Fruit fly (Drosophila melanogaster) whole organism, embryonic: ENCODE measurements around the gene CG32026.

Source experiments
- Antp ChIP-seq: fragments of 200-800 bp; sonication (Bioruptor generic); optimal IDR thresholded peaks from 3 replicates; lab custom pipeline; 2016; ENCODE audit warnings: missing biosample characterization, missing genetic modification characterization
- CG10565 ChIP-seq: fragments of 200-800 bp; sonication (Bioruptor generic); optimal IDR thresholded peaks from 3 replicates; lab custom pipeline; 2016; ENCODE audit warnings: missing biosample characterization, mild to moderate bottlenecking, missing genetic modification characterization
- CG12744 ChIP-seq: fragments of 200-800 bp; sonication (Bioruptor generic); optimal IDR thresholded peaks from 2 replicates; lab custom pipeline; 2016; ENCODE audit warnings: missing biosample characterization, missing genetic modification characterization
- CG13624 ChIP-seq: fragments of 200-800 bp; sonication (Bioruptor generic); optimal IDR thresholded peaks from 2 replicates; lab custom pipeline; 2016; ENCODE audit warnings: missing biosample characterization, missing genetic modification characterization
- CG32767 ChIP-seq: fragments of 200-800 bp; sonication (Bioruptor generic); IDR thresholded peaks from 2 replicates; pipeline ENCODE4 v1.3.6; 2022; ENCODE audit warnings: missing biosample characterization, missing genetic modification characterization
- CG6272 ChIP-seq: fragments of 200-800 bp; sonication (Bioruptor generic); IDR thresholded peaks from 2 replicates; pipeline ENCODE4 v1.3.6; 2022; ENCODE audit warnings: missing biosample characterization, missing genetic modification characterization
- Doc3 ChIP-seq: fragments of 200-800 bp; sonication (Bioruptor generic); IDR thresholded peaks from 3 replicates; pipeline ENCODE4 v1.3.6; 2022; ENCODE audit warnings: missing biosample characterization, missing genetic modification characterization; ENCODE audit not compliant: partially characterized antibody
- E2f2 ChIP-seq: fragments of 200-800 bp; sonication (Bioruptor generic); IDR thresholded peaks from 2 replicates; pipeline ENCODE4 v1.3.6; 2022; ENCODE audit warnings: missing biosample characterization, missing genetic modification characterization
- az2 ChIP-seq: fragments of 200-800 bp; sonication (Bioruptor generic); optimal IDR thresholded peaks from 3 replicates; lab custom pipeline; 2016; ENCODE audit warnings: missing biosample characterization, missing genetic modification characterization
- chn ChIP-seq: fragments of 200-800 bp; sonication (Bioruptor generic); optimal IDR thresholded peaks from 2 replicates; lab custom pipeline; 2016; ENCODE audit warnings: missing biosample characterization, missing genetic modification characterization
- kah ChIP-seq: fragments of 200-800 bp; sonication (Bioruptor generic); optimal IDR thresholded peaks from 2 replicates; lab custom pipeline; 2018; ENCODE audit warnings: missing biosample characterization, mild to moderate bottlenecking, missing genetic modification characterization
- peb ChIP-seq: fragments of 200-800 bp; sonication (Bioruptor generic); IDR thresholded peaks from 2 replicates; pipeline ENCODE4 v1.3.6; 2022; ENCODE audit warnings: missing biosample characterization, missing genetic modification characterization
- pita ChIP-seq: fragments of 200-800 bp; sonication (Bioruptor generic); optimal IDR thresholded peaks from 2 replicates; lab custom pipeline; 2017; ENCODE audit warnings: missing biosample characterization, mild to moderate bottlenecking, missing genetic modification characterization

DNA sequence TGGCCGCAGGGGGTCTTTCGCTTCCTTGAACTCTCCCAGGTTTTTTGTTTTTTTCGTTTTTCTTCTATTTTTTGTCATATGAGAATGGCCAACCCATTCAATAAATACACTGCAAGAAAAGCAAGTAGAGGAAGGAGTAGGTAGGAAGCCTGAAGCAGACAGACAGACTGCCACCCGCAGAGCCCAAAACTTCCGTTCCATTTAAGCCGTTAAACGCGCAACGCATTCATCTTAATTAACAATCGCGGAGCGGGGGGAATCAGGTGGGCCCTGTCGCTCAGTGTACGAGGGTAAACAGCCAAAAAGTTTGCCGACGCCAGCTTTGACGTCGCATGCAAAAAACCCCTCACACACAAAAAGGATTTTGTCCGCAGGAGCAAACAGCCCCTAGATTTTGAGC lies 16.6 kb downstream of the CG32026 start:
- TF ChIP-seq CG6272, result 0 out of 2 replicates have a peak, but pooled peaks have one; percentile 26
- TF ChIP-seq az2 (GFP tag; lab: Kevin White, UChicago), result no peak
- peak; percentile 15 for TF ChIP-seq CG13624
- TF ChIP-seq Antp (GFP tag; lab: Kevin White, UChicago), result peak; percentile 53
- 0 out of 2 replicates have a peak, but pooled peaks have one; percentile 25 for TF ChIP-seq E2f2 (GFP tag; lab: Robert Waterston, UW)
- TF ChIP-seq CG12744, result no peak
- no peak for TF ChIP-seq CG32767 (GFP tag; lab: Robert Waterston, UW)
- TF ChIP-seq chn (GFP tag; lab: Kevin White, UChicago), result no peak
- no peak for TF ChIP-seq CG10565
- no peak for TF ChIP-seq Doc3 (GFP tag; lab: Robert Waterston, UW)
- no peak for TF ChIP-seq peb (GFP tag; lab: Robert Waterston, UW)
- TF ChIP-seq kah (GFP tag; lab: Kevin White, UChicago), result no peak
- no peak for TF ChIP-seq pita (GFP tag; lab: Kevin White, UChicago)
